Fruit fly (Drosophila melanogaster): ENCODE measurements around the gene nur.

The nur gene

dm6 chr2L:13780109-13780947 lies 44.4 kb downstream of the nur start, which contains the start of the genes CG9008 and p38b (continued):
- TF ChIP-seq Atf6 (GFP tag; IDR thresholded peaks at IDR 0.05) (peak; percentile 66), GATAe (GFP tag; conservative IDR thresholded peaks at IDR 0.05) (no peak), Blimp-1 (GFP tag; optimal IDR thresholded peaks at IDR 0.05) (no peak), CG7963 (GFP tag; IDR thresholded peaks at IDR 0.05; ENCODE audit: partially characterized antibody) (no peak), eyg (GFP tag; optimal IDR thresholded peaks at IDR 0.05) (no peak), eve (GFP tag; optimal IDR thresholded peaks at IDR 0.05) (no peak), NFAT (GFP tag; IDR thresholded peaks at IDR 0.05) (peak; percentile 85), Meics (GFP tag; optimal IDR thresholded peaks at IDR 0.05) (peak; percentile 93), Usf (GFP tag; optimal IDR thresholded peaks at IDR 0.05) (peak; percentile 71), CG11696 (GFP tag; IDR thresholded peaks at IDR 0.05) (no peak), CG17612 (GFP tag; IDR thresholded peaks at IDR 0.05) (no peak), CG12236 (GFP tag; optimal IDR thresholded peaks at IDR 0.05) (no peak), CG8924 (tag; optimal IDR thresholded peaks at IDR 0.05) (peak; percentile 93), p53 (GFP tag; optimal IDR thresholded peaks at IDR 0.05) (no peak), ATbp (GFP tag; optimal IDR thresholded peaks at IDR 0.05) (peak; percentile 58), Hmx (GFP tag; optimal IDR thresholded peaks at IDR 0.05) (no peak), vfl (GFP tag; optimal IDR thresholded peaks at IDR 0.05) (peak; percentile 8), CG18262 (tag; optimal IDR thresholded peaks at IDR 0.05) (peak; percentile 94), Ravus (GFP tag; IDR thresholded peaks at IDR 0.05) (no peak), CG13894 (tag; optimal IDR thresholded peaks at IDR 0.05) (peak; percentile 48), CG32767 (GFP tag; IDR thresholded peaks at IDR 0.05) (peak; percentile 61), crol (GFP tag; IDR thresholded peaks at IDR 0.05) (no peak), Bteb2 (GFP tag; optimal IDR thresholded peaks at IDR 0.05) (no peak), CG7839 (tag; optimal IDR thresholded peaks at IDR 0.05) (peak; percentile 93), ken (GFP tag; IDR thresholded peaks at IDR 0.05) (0 out of 3 replicates have a peak, but pooled peaks have one; percentile 10), prd (optimal IDR thresholded peaks at IDR 0.05) (no peak), prd (GFP tag; IDR thresholded peaks at IDR 0.05) (peak; percentile 73), tup (GFP tag; optimal IDR thresholded peaks at IDR 0.05) (peak; percentile 33), CG8944 (GFP tag; optimal IDR thresholded peaks at IDR 0.05) (peak; percentile 15), CG14710 (tag; optimal IDR thresholded peaks at IDR 0.05) (peak; percentile 85), org-1 (GFP tag; optimal IDR thresholded peaks at IDR 0.05) (peak; percentile 71), CG1792 (GFP tag; optimal IDR thresholded peaks at IDR 0.05) (no peak), CG18599 (GFP tag; optimal IDR thresholded peaks at IDR 0.05) (peak; percentile 84), CG17186 (GFP tag; optimal IDR thresholded peaks at IDR 0.05) (peak; percentile 55), MBD-R2 (GFP tag; IDR thresholded peaks at IDR 0.05) (peak; percentile 70), wor (GFP tag; IDR thresholded peaks at IDR 0.05) (peak; percentile 15; the same call in 1 of the 2 replicates), CG32772 (GFP tag; IDR thresholded peaks at IDR 0.05) (peak; percentile 53; the same call in 1 of the 2 replicates), Kr (GFP tag; optimal IDR thresholded peaks at IDR 0.05) (no peak), CG1603 (tag; optimal IDR thresholded peaks at IDR 0.05) (peak; percentile 40), zfh1 (GFP tag; IDR thresholded peaks at IDR 0.05) (peak; percentile 48; the same call in 2 of the 3 replicates), pzg (GFP tag; optimal IDR thresholded peaks at IDR 0.05) (peak; percentile 69), CG11456 (GFP tag; IDR thresholded peaks at IDR 0.05) (peak; percentile 55; the same call in 2 of the 3 replicates), usp (GFP tag; optimal IDR thresholded peaks at IDR 0.05) (no peak), Rx (GFP tag; IDR thresholded peaks at IDR 0.05) (no peak), CG8359 (GFP tag; optimal IDR thresholded peaks at IDR 0.05; ENCODE audit: borderline replicate concordance) (peak; percentile 42), yki (optimal IDR thresholded peaks at IDR 0.05) (no peak), CG12104 (GFP tag; optimal IDR thresholded peaks at IDR 0.05) (peak; percentile 90), inv (GFP tag; IDR thresholded peaks at IDR 0.05; ENCODE audit: partially characterized antibody) (peak; percentile 20; the same call in 1 of the 2 replicates), CG17568 (GFP tag; optimal IDR thresholded peaks at IDR 0.05) (no peak), CG10462 (GFP tag; optimal IDR thresholded peaks at IDR 0.05) (peak; percentile 47)
